Fruit fly (Drosophila melanogaster) S2 (cell line): ENCODE measurements around the gene inc.

Experiments
- CG8478 ChIP-seq: fragments of >200 bp; optimal IDR thresholded peaks from 2 replicates; lab custom pipeline; 2018
- CTCF ChIP-seq, 2 experiments: fragments of >200 bp; optimal IDR thresholded peaks; 2 replicates each; lab custom pipeline; 2018

inc gene

DNA sequence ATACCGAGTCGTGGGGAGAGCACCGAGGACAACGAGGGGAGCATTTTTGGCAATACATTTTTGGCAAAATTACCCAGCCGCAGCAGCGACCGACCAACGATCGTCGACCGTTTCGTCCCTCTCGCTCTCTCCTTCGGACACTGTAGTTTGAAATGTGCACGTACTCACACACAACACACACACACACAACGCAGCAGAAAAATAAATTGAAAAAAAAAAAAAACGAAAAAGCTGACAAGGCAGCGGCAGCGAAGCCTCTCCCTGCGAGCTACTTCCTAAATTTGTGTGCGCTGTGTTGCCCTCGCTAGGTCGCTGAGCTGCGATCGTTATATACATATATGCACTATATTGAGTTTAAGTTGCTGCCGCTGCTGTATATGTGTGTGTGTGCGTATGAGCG lies 82.6 kb downstream of the inc start:
- TF ChIP-seq CG8478 (no peak), CTCF (optimal IDR thresholded peaks at IDR 0.05; lab: Kevin White, UChicago) (no peak)

DNA sequence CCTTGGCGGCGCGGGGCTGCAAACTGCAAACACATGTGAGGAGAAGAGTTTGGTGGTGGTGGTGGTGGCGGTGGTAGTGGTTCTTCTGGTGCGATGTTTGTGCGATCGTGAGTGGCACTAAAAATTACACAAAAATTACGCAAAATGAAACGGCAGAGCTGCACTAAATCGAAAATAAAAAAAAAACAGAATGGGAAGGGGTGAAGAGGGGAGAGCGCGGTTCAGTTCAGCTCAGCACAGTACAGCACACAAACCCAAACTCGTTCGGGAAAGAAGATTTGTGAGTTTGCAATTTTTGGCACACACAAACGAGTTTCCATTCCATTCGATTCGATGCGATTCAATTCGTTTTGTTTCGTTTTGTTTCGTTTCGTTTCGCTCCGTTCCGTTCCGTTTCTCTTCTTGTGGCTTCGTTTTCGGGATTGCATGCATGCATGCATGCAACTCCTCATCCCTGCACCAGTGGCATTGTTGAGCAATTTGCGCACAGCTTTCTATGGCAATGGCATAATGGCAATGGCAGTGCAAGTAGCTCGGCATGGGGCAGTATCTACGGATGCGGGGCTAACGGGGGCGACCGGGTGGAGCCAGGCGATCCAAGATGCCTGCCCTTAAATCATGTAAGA lies 83.4 kb downstream of the inc start:
- TF ChIP-seq CG8478 (no peak), CTCF (optimal IDR thresholded peaks at IDR 0.05; lab: Kevin White, UChicago) (no peak)
